Worm (Caenorhabditis elegans) whole organism, midembryonic: ENCODE data around the gene ric-7.

Source experiments
- T22C8.4 ChIP-seq: fragments of 200-800 bp; sonication (Bioruptor generic); IDR thresholded peaks from 2 replicates; pipeline ENCODE4 v1.3.6; 2022; ENCODE audit warnings: missing genetic modification characterization, missing compliant biosample characterization
- flt-1 ChIP-seq: fragments of 200-800 bp; sonication (Bioruptor generic); IDR thresholded peaks from 2 replicates; pipeline ENCODE4 v1.3.6; 2022; ENCODE audit warnings: missing genetic modification characterization, missing compliant biosample characterization
- klf-2 ChIP-seq: fragments of 200-800 bp; sonication (Bioruptor generic); conservative IDR thresholded peaks from 2 replicates; pipeline ENCODE4 v1.3.6; 2022; ENCODE audit warnings: missing genetic modification reagents, missing genetic modification characterization, missing compliant biosample characterization
- med-1 ChIP-seq: sonication (generic microtip); optimal IDR thresholded peaks from 2 replicates; lab custom pipeline; 2017; ENCODE audit warnings: missing genetic modification characterization, mild to moderate bottlenecking, missing compliant biosample characterization, antibody characterized with exemption, missing genetic modification reagents; ENCODE audit not compliant: insufficient read depth
- ztf-23 ChIP-seq: fragments of 200-800 bp; sonication (Bioruptor generic); IDR thresholded peaks from 2 replicates; pipeline ENCODE4 v1.3.6; 2022; ENCODE audit warnings: missing genetic modification reagents, missing genetic modification characterization, missing compliant biosample characterization
- ztf-29 ChIP-seq: fragments of 200-800 bp; sonication (Bioruptor generic); IDR thresholded peaks from 2 replicates; pipeline ENCODE4 v1.3.6; 2022; ENCODE audit warnings: missing genetic modification reagents, missing genetic modification characterization, missing compliant biosample characterization

- TF ChIP-seq ztf-23 (GFP tag; lab: Robert Waterston, UW) (no peak), klf-2 (GFP tag; lab: Robert Waterston, UW) (no peak), T22C8.4 (GFP tag; lab: Robert Waterston, UW) (no peak), ztf-29 (GFP tag; lab: Robert Waterston, UW) (no peak), flt-1 (no peak), med-1 (GFP tag; lab: Kevin White, UChicago) (no peak)
These were observed 1.4 kb downstream of the ric-7 start for ce11 chrV:14004342-14004741.
